Fruit fly (Drosophila melanogaster): ENCODE measurements around the gene CG11586.

The CG11586 gene

dm6 chr3L:4262384-4262783, at the start of gene CG11586, which contains the start of gene VhaM9.7-a (continued):
- no peak for TF ChIP-seq seq (GFP tag; IDR thresholded peaks at IDR 0.05)
- TF ChIP-seq HLHmδ (GFP tag; optimal IDR thresholded peaks at IDR 0.05): no peak
- TF ChIP-seq zfh1 (GFP tag; IDR thresholded peaks at IDR 0.05): peak; percentile 20; the same call in 1 of the 3 replicates
- TF ChIP-seq mam (GFP tag; optimal IDR thresholded peaks at IDR 0.05): no peak
- no peak for TF ChIP-seq CG15073 (GFP tag; optimal IDR thresholded peaks at IDR 0.05)
- TF ChIP-seq gfzf (GFP tag; optimal IDR thresholded peaks at IDR 0.05): peak; percentile 56
- peak; percentile 80 for TF ChIP-seq CG13287 (GFP tag; IDR thresholded peaks at IDR 0.05; ENCODE audit: partially characterized antibody)
- TF ChIP-seq Tbp (GFP tag; optimal IDR thresholded peaks at IDR 0.05): no peak
- TF ChIP-seq tx (GFP tag; optimal IDR thresholded peaks at IDR 0.05): no peak
- TF ChIP-seq dysf (GFP tag; IDR thresholded peaks at IDR 0.05): no peak
- TF ChIP-seq ci (GFP tag; IDR thresholded peaks at IDR 0.05): no peak
- no peak for TF ChIP-seq pb (GFP tag; optimal IDR thresholded peaks at IDR 0.05)
- TF ChIP-seq HLH4C (GFP tag; IDR thresholded peaks at IDR 0.05; ENCODE audit: partially characterized antibody): peak; percentile 80
- no peak for TF ChIP-seq her (GFP tag; optimal IDR thresholded peaks at IDR 0.05)
- TF ChIP-seq Xrp1 (GFP tag; IDR thresholded peaks at IDR 0.05): no peak; the same call in 1 of the 2 replicates
- TF ChIP-seq CG10543 (GFP tag; optimal IDR thresholded peaks at IDR 0.05): no peak
- peak; percentile 47; the same call in 1 of the 3 replicates for TF ChIP-seq CG17361 (GFP tag; IDR thresholded peaks at IDR 0.05)
- peak; percentile 40 for TF ChIP-seq HmgZ (tag; optimal IDR thresholded peaks at IDR 0.05)
- no peak for TF ChIP-seq chif (GFP tag; optimal IDR thresholded peaks at IDR 0.05)
- TF ChIP-seq crc (GFP tag; optimal IDR thresholded peaks at IDR 0.05): no peak

dm6 chr3L:4310604-4311003, 48.3 kb upstream of the CG11586 start:
- TF ChIP-seq Hr51 (GFP tag; optimal IDR thresholded peaks at IDR 0.05) (peak in 1 of 2 experiments; percentile 10), Sox102F (GFP tag; optimal IDR thresholded peaks at IDR 0.05) (peak; percentile 47), CG10959 (GFP tag; IDR thresholded peaks at IDR 0.05) (no peak), CG30431 (GFP tag; optimal IDR thresholded peaks at IDR 0.05) (no peak), ATbp (GFP tag; optimal IDR thresholded peaks at IDR 0.05) (peak; percentile 21), trh (GFP tag; optimal IDR thresholded peaks at IDR 0.05) (no peak), twi (tag; optimal IDR thresholded peaks at IDR 0.05) (no peak), CG10462 (GFP tag; optimal IDR thresholded peaks at IDR 0.05) (no peak), dmrt99B (tag; optimal IDR thresholded peaks at IDR 0.05) (peak; percentile 1), bigmax (GFP tag; optimal IDR thresholded peaks at IDR 0.05) (no peak), kni (GFP tag; optimal IDR thresholded peaks at IDR 0.05) (no peak), Hr3 (GFP tag; optimal IDR thresholded peaks at IDR 0.05) (no peak), zf30C (GFP tag; optimal IDR thresholded peaks at IDR 0.05) (no peak), nmo (GFP tag; optimal IDR thresholded peaks at IDR 0.05) (no peak), CoRest (tag; optimal IDR thresholded peaks at IDR 0.05) (no peak), CG11247 (GFP tag; IDR thresholded peaks at IDR 0.05) (no peak), oc (tag; optimal IDR thresholded peaks at IDR 0.05) (no peak), CG10431 (GFP tag; optimal IDR thresholded peaks at IDR 0.05) (no peak), MTF-1 (GFP tag; optimal IDR thresholded peaks at IDR 0.05; ENCODE audit: borderline replicate concordance) (no peak), sisA (GFP tag; IDR thresholded peaks at IDR 0.05) (peak; percentile 16; the same call in 1 of the 2 replicates), ftz-f1 (GFP tag; optimal IDR thresholded peaks at IDR 0.05) (no peak), CG8089 (GFP tag; optimal IDR thresholded peaks at IDR 0.05) (no peak), CG6854 (GFP tag; optimal IDR thresholded peaks at IDR 0.05) (no peak), eve (GFP tag; optimal IDR thresholded peaks at IDR 0.05) (peak in 1 of 2 experiments; percentile 49), CG8924 (tag; optimal IDR thresholded peaks at IDR 0.05) (no peak), Dfd (GFP tag; optimal IDR thresholded peaks at IDR 0.05) (no peak), crol (GFP tag; IDR thresholded peaks at IDR 0.05) (no peak), ash1 (GFP tag; optimal IDR thresholded peaks at IDR 0.05) (no peak), TFAM (GFP tag; optimal IDR thresholded peaks at IDR 0.05) (no peak), maf-S (GFP tag; optimal IDR thresholded peaks at IDR 0.05) (no peak), CkIIα-i1 (GFP tag; IDR thresholded peaks at IDR 0.05) (no peak), Abd-B (GFP tag; optimal IDR thresholded peaks at IDR 0.05) (no peak)

Data from whole organism, embryonic.